Worm (Caenorhabditis elegans): ENCODE data around the gene ttr-8.

ce11 chrIII:7593285-7593928, 28.3 kb upstream of the ttr-8 start, which contains the start of gene R13A5.11:
- TF ChIP-seq him-1 (tag; optimal IDR thresholded peaks at IDR 0.05) (no peak), W03F9.2 (tag; optimal IDR thresholded peaks at IDR 0.05) (no peak)
